Fruit fly (Drosophila melanogaster) whole organism: ENCODE data around the gene CG14837.

Source experiments
- CG8478 ChIP-seq: fragments of >200 bp; optimal IDR thresholded peaks from 2 replicates; lab custom pipeline; 2018; ENCODE audit warnings: inconsistent platforms
- EcR ChIP-seq, 2 experiments: fragments of >200 bp; optimal IDR thresholded peaks; 2 replicates each; lab custom pipeline; 2017; ENCODE audit warnings: missing biosample characterization in 2 of 2, missing genetic modification characterization in 2 of 2, missing genetic modification reagents in 2 of 2
- pan ChIP-seq: fragments of >200 bp; optimal IDR thresholded peaks from 2 replicates; lab custom pipeline; 2017
- psq ChIP-seq: fragments of >200 bp; optimal IDR thresholded peaks from 2 replicates; lab custom pipeline; 2017
- usp ChIP-seq: fragments of >200 bp; optimal IDR thresholded peaks from 2 replicates; lab custom pipeline; 2017; ENCODE audit warnings: missing biosample characterization, missing genetic modification characterization, mixed read lengths

- TF ChIP-seq EcR (GFP tag; optimal IDR thresholded peaks at IDR 0.05; lab: Kevin White, UChicago) (no peak), psq (lab: Kevin White, UChicago) (no peak), CG8478 (lab: Kevin White, UChicago) (no peak), pan (lab: Kevin White, UChicago) (no peak), usp (GFP tag; lab: Kevin White, UChicago) (no peak)
These were observed 32.0 kb downstream of the CG14837 start for dm6 chr3L:7527661-7528379.
